Worm (Caenorhabditis elegans) whole organism, L1 larva: ENCODE measurements around the gene swsn-7.

Experiments
- C04F5.9 ChIP-seq: sonication (generic microtip); optimal IDR thresholded peaks from 2 replicates; lab custom pipeline; 2016; ENCODE audit warnings: missing genetic modification characterization, missing compliant biosample characterization
- C16A3.4 ChIP-seq: fragments of 150-350 bp; optimal IDR thresholded peaks from 2 replicates; lab custom pipeline; 2014; ENCODE audit warnings: missing biosample characterization, missing genetic modification characterization
- F16B12.6 ChIP-seq: fragments of 150-350 bp; optimal IDR thresholded peaks from 2 replicates; lab custom pipeline; 2014; ENCODE audit warnings: missing biosample characterization, missing genetic modification characterization
- alr-1 ChIP-seq: fragments of 200-800 bp; sonication (Bioruptor generic); optimal IDR thresholded peaks from 2 replicates; lab custom pipeline; 2018; ENCODE audit warnings: borderline replicate concordance, mild to moderate bottlenecking, missing genetic modification characterization, missing compliant biosample characterization
- aly-2 ChIP-seq: fragments of 150-350 bp; optimal IDR thresholded peaks from 2 replicates; lab custom pipeline; 2014; ENCODE audit warnings: missing biosample characterization, missing genetic modification characterization
- blmp-1 ChIP-seq: fragments of 150-350 bp; optimal IDR thresholded peaks from 2 replicates; lab custom pipeline; 2014; ENCODE audit warnings: missing biosample characterization, missing genetic modification characterization
- ceh-63 ChIP-seq: fragments of 200-800 bp; sonication (Bioruptor generic); optimal IDR thresholded peaks from 2 replicates; lab custom pipeline; 2018; ENCODE audit warnings: mild to moderate bottlenecking, missing genetic modification characterization, missing compliant biosample characterization
- ceh-82 ChIP-seq, 3 experiments: fragments of 150-350 bp in 1 of 3; sonication (generic microtip) in 2 of 3; optimal IDR thresholded peaks; 2 replicates each; lab custom pipeline; 2014 to 2017; ENCODE audit warnings: missing biosample characterization in 3 of 3, missing genetic modification characterization in 3 of 3
- ceh-90 ChIP-seq: sonication (generic microtip); optimal IDR thresholded peaks from 2 replicates; lab custom pipeline; 2016; ENCODE audit warnings: missing genetic modification characterization, missing compliant biosample characterization
- dpl-1 ChIP-seq, 3 experiments: fragments of 150-350 bp in 2 of 3; sonication (generic microtip) in 1 of 3; optimal IDR thresholded peaks; 2 replicates each; lab custom pipeline; 2014 to 2017; ENCODE audit warnings: missing biosample characterization in 3 of 3, missing genetic modification characterization in 3 of 3, missing genetic modification reagents in 3 of 3
- efl-1 ChIP-seq, 4 experiments: fragments of 150-350 bp; optimal IDR thresholded peaks in 3 of 4; peaks in 1 of 4; 1 replicate in 1 of 4; 2 replicates in 3 of 4; lab custom pipeline; 2014; ENCODE audit warnings: missing biosample characterization in 2 of 4, missing genetic modification characterization in 2 of 4, missing genetic modification reagents in 2 of 4
- ets-5 ChIP-seq: fragments of 200-800 bp; sonication (Bioruptor generic); IDR thresholded peaks from 2 replicates; pipeline ENCODE4 v1.3.6; 2022; ENCODE audit warnings: missing genetic modification characterization, missing compliant biosample characterization
- fkh-4 ChIP-seq: sonication (generic microtip); optimal IDR thresholded peaks from 2 replicates; lab custom pipeline; 2016; ENCODE audit warnings: missing compliant biosample characterization, missing genetic modification characterization, borderline replicate concordance
- grh-1 ChIP-seq: fragments of 200-800 bp; sonication (Bioruptor generic); IDR thresholded peaks from 2 replicates; pipeline ENCODE4 v1.3.6; 2022; ENCODE audit warnings: missing genetic modification reagents, missing genetic modification characterization, missing compliant biosample characterization
- hlh-17 ChIP-seq: fragments of 200-800 bp; sonication (Bioruptor generic); optimal IDR thresholded peaks from 2 replicates; lab custom pipeline; 2018; ENCODE audit warnings: missing genetic modification characterization, mild to moderate bottlenecking, missing compliant biosample characterization, moderate library complexity, borderline replicate concordance
- isw-1 ChIP-seq: fragments of 200-800 bp; sonication (Bioruptor generic); IDR thresholded peaks from 2 replicates; pipeline ENCODE4 v1.3.6; 2022; ENCODE audit warnings: missing genetic modification characterization, missing compliant biosample characterization
- lin-14 ChIP-seq: fragments of 200-800 bp; sonication (Bioruptor generic); optimal IDR thresholded peaks from 2 replicates; lab custom pipeline; 2018; ENCODE audit warnings: mild to moderate bottlenecking, missing genetic modification characterization, moderate library complexity, missing compliant biosample characterization
- lin-15B ChIP-seq: fragments of 150-350 bp; sonication (generic microtip); optimal IDR thresholded peaks from 3 replicates; lab custom pipeline; 2014; ENCODE audit warnings: missing biosample characterization, missing genetic modification characterization
- lin-39 ChIP-seq: fragments of 150-350 bp; optimal IDR thresholded peaks from 2 replicates; lab custom pipeline; 2014; ENCODE audit warnings: missing biosample characterization, missing genetic modification reagents, missing genetic modification characterization
- lir-3 ChIP-seq: sonication (generic microtip); optimal IDR thresholded peaks from 2 replicates; lab custom pipeline; 2016; ENCODE audit warnings: mild to moderate bottlenecking, missing genetic modification characterization, moderate library complexity, missing compliant biosample characterization; ENCODE audit not compliant: poor library complexity
- lsy-2 ChIP-seq, 2 experiments: fragments of 150-350 bp; optimal IDR thresholded peaks; 2 replicates each; lab custom pipeline; 2014; ENCODE audit warnings: missing biosample characterization in 2 of 2, missing genetic modification characterization in 2 of 2
- mab-9 ChIP-seq: fragments of 200-800 bp; sonication (Bioruptor generic); IDR thresholded peaks from 2 replicates; pipeline ENCODE4 v1.3.6; 2022; ENCODE audit warnings: missing genetic modification reagents, missing genetic modification characterization, missing compliant biosample characterization
- mdl-1 ChIP-seq, 2 experiments: fragments of 150-350 bp; optimal IDR thresholded peaks; 2 replicates each; lab custom pipeline; 2014 to 2017; ENCODE audit warnings: missing biosample characterization in 2 of 2, missing genetic modification characterization in 2 of 2, inconsistent platforms in 1 of 2
- mef-2 ChIP-seq: fragments of 150-350 bp; optimal IDR thresholded peaks from 2 replicates; lab custom pipeline; 2014; ENCODE audit warnings: missing biosample characterization, missing genetic modification characterization
- nhr-11 ChIP-seq: fragments of 150-350 bp; optimal IDR thresholded peaks from 2 replicates; lab custom pipeline; 2014; ENCODE audit warnings: missing biosample characterization, missing genetic modification characterization
- nhr-12 ChIP-seq: sonication (generic microtip); optimal IDR thresholded peaks from 2 replicates; lab custom pipeline; 2017; ENCODE audit warnings: missing biosample characterization, missing genetic modification characterization
- nhr-19 ChIP-seq: fragments of 200-800 bp; sonication (Bioruptor generic); conservative IDR thresholded peaks from 2 replicates; pipeline ENCODE4 v1.3.6; 2022; ENCODE audit warnings: missing genetic modification characterization, missing compliant biosample characterization
- nhr-20 ChIP-seq: sonication (generic microtip); optimal IDR thresholded peaks from 2 replicates; lab custom pipeline; 2016; ENCODE audit warnings: mild to moderate bottlenecking, missing genetic modification characterization, missing compliant biosample characterization
- nhr-47 ChIP-seq: sonication (generic microtip); optimal IDR thresholded peaks from 2 replicates; lab custom pipeline; 2016; ENCODE audit warnings: mild to moderate bottlenecking, missing genetic modification characterization, moderate library complexity, missing compliant biosample characterization
- nhr-76 ChIP-seq: sonication (generic microtip); optimal IDR thresholded peaks from 2 replicates; lab custom pipeline; 2017; ENCODE audit warnings: missing biosample characterization, missing genetic modification characterization
- nhr-85 ChIP-seq: sonication (generic microtip); peaks from one replicate; lab custom pipeline; 2016; ENCODE audit warnings: missing genetic modification characterization, inconsistent platforms, missing compliant biosample characterization
- pax-3 ChIP-seq: fragments of 200-800 bp; sonication (Bioruptor generic); optimal IDR thresholded peaks from 2 replicates; lab custom pipeline; 2018; ENCODE audit warnings: mild to moderate bottlenecking, missing genetic modification characterization, moderate library complexity, missing compliant biosample characterization
- skn-1 ChIP-seq: fragments of 150-350 bp; optimal IDR thresholded peaks from 2 replicates; lab custom pipeline; 2014; ENCODE audit warnings: missing biosample characterization, missing genetic modification characterization
- snpc-4 ChIP-seq: fragments of 150-350 bp; optimal IDR thresholded peaks from 2 replicates; lab custom pipeline; 2014; ENCODE audit warnings: missing biosample characterization, missing genetic modification characterization
- snu-23 ChIP-seq: sonication (generic microtip); optimal IDR thresholded peaks from 2 replicates; lab custom pipeline; 2016; ENCODE audit warnings: missing genetic modification characterization, missing compliant biosample characterization
- swsn-7 ChIP-seq: sonication (generic microtip); optimal IDR thresholded peaks from 2 replicates; lab custom pipeline; 2016; ENCODE audit warnings: missing genetic modification characterization, missing compliant biosample characterization
- tbx-2 ChIP-seq: sonication (generic microtip); optimal IDR thresholded peaks from 2 replicates; lab custom pipeline; 2016; ENCODE audit warnings: missing genetic modification characterization, missing compliant biosample characterization
- tlp-1 ChIP-seq: fragments of 150-350 bp; optimal IDR thresholded peaks from 2 replicates; lab custom pipeline; 2014; ENCODE audit warnings: missing biosample characterization, missing genetic modification characterization
- unc-130 ChIP-seq: fragments of 150-350 bp; optimal IDR thresholded peaks from 2 replicates; lab custom pipeline; 2017; ENCODE audit warnings: missing biosample characterization, missing genetic modification characterization, inconsistent platforms
- unc-30 ChIP-seq: sonication (generic microtip); optimal IDR thresholded peaks from 2 replicates; lab custom pipeline; 2017; ENCODE audit warnings: missing biosample characterization, missing genetic modification characterization
- xbp-1 ChIP-seq: sonication (generic microtip); optimal IDR thresholded peaks from 2 replicates; lab custom pipeline; 2016; ENCODE audit warnings: missing genetic modification characterization, missing compliant biosample characterization
- zag-1 ChIP-seq: fragments of 150-350 bp; optimal IDR thresholded peaks from 2 replicates; lab custom pipeline; 2014; ENCODE audit warnings: missing biosample characterization, missing genetic modification characterization
- ztf-11 ChIP-seq, 2 experiments: sonication (generic microtip); optimal IDR thresholded peaks; 2 replicates each; lab custom pipeline; 2016 to 2017; ENCODE audit warnings: missing genetic modification characterization in 2 of 2, missing biosample characterization in 1 of 2, missing compliant biosample characterization in 1 of 2

swsn-7 gene

DNA sequence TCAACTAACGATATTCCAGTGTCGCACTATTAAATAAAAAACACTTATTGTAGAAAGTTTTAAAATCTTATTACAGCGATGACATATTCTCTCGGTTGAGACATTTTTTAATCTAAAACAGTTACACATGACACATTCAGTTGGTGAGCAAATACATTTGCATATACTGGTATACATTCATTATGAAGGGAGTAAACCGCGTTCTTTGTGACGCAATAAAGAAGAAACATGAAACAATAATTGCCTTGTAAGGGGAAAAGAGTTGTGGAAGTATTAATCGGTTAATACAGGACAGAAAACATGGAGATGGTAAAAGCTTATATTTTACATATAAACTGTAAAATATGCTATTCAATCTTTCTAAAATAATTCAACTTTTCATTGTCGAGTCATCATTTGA is 23.8 kb upstream of the swsn-7 start:
- no peak for TF ChIP-seq ceh-90
- TF ChIP-seq lir-3 (tag; lab: Kevin White, UChicago), result no peak
- no peak for TF ChIP-seq nhr-85
- no peak for TF ChIP-seq pax-3 (tag; lab: Kevin White, UChicago)
- TF ChIP-seq nhr-12 (tag; lab: Kevin White, UChicago), result no peak
- no peak for TF ChIP-seq nhr-47 (tag; lab: Kevin White, UChicago)
- no peak for TF ChIP-seq mdl-1 (tag; optimal IDR thresholded peaks at IDR 0.05; lab: Kevin White, UChicago)
- TF ChIP-seq ceh-63, result no peak
- TF ChIP-seq nhr-76 (tag; lab: Kevin White, UChicago), result no peak
- TF ChIP-seq mab-9 (GFP tag; lab: Robert Waterston, UW), result no peak
- TF ChIP-seq xbp-1 (tag; lab: Kevin White, UChicago), result no peak

DNA sequence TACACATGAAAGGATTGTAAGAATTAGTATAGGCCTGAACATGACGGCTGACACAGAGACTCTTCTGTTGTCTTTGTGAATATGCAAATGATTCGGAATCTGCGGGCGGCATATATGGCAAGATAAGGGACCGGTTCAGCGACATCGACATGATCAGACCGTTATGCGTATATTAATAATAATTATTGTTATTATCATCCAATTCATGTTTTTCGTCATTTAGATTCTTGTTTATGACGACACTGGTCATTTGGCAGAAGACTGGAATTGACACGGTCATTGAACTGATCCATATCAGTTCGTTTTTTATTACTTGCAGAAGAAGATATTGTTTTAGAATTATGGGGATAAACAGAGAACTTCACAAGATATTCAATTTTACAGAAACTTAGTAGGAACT is 22.9 kb upstream of the swsn-7 start, which contains the start of gene mtre-1:
Gene mtre-1, minus strand, starts transcription at position 101 of the 400 bp plus-strand sequence.
- TF ChIP-seq ceh-82 (tag; optimal IDR thresholded peaks at IDR 0.05; lab: Kevin White, UChicago) (no peak), unc-130 (tag; lab: Kevin White, UChicago) (no peak)

DNA sequence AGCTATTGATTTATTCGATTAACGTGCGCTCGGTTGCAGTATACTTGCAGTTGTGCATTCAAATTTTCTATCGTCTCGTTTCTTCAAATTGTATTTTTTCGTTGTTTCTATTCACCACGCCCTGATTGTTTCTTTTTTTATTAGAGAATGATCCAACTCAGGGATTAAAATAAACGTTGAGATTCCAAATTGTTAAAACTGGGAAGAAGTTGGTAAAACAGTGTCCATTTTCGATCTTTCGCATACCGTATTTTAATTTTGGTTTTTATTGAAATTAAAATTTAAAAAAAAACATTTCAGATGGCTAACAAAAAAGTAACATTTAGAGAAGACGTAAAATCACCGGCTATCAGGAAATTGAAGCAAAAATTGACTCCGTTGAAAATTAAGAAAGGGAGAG is 19.7 kb upstream of the swsn-7 start, which contains the start of gene apn-1:
Gene apn-1, plus strand, starts transcription at position 301 of the 400 bp plus-strand sequence.
- TF ChIP-seq zag-1 (tag; lab: Kevin White, UChicago) (no peak), lir-3 (tag; lab: Kevin White, UChicago) (no peak), fkh-4 (tag; lab: Kevin White, UChicago) (no peak), blmp-1 (tag; lab: Kevin White, UChicago) (no peak), pax-3 (tag; lab: Kevin White, UChicago) (no peak), lin-14 (GFP tag; lab: Kevin White, UChicago) (no peak), nhr-20 (tag; lab: Kevin White, UChicago) (no peak), isw-1 (no peak), efl-1 (optimal IDR thresholded peaks at IDR 0.05; lab: Kevin White, UChicago) (no peak), efl-1 (GFP tag; optimal IDR thresholded peaks at IDR 0.05 in 1 of 2; lab: Kevin White, UChicago) (no peak), aly-2 (tag; lab: Kevin White, UChicago) (no peak), grh-1 (GFP tag; lab: Robert Waterston, UW) (no peak), snpc-4 (tag; lab: Kevin White, UChicago) (no peak), snu-23 (GFP tag; lab: Kevin White, UChicago) (no peak), mdl-1 (tag; optimal IDR thresholded peaks at IDR 0.05; lab: Kevin White, UChicago) (no peak), nhr-19 (GFP tag; lab: Robert Waterston, UW) (no peak), lin-39 (tag; lab: Kevin White, UChicago) (no peak), ztf-11 (tag; optimal IDR thresholded peaks at IDR 0.05; lab: Kevin White, UChicago) (no peak), nhr-11 (tag; lab: Kevin White, UChicago) (no peak), alr-1 (tag; lab: Kevin White, UChicago) (no peak)

DNA sequence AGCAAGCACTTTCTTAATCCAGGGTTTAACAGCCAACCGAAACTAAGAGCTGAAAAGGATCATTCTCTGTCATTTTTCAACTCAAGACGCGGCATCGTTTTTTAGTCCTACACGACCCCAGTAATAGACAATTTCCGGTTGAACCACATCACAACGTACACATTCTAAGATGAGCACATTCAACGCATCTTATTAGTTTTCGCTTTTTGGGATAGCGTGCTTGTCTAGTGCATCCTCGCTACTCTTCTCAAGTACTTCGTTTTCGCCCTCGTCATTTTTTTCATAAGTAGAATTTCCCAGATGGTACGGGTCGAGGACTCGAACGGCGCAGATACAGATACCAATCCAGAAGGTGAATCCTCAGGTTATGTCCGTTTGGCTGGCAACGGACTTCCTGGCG is 14.7 kb upstream of the swsn-7 start, which contains the start of gene T05H10.1:
Gene T05H10.1, plus strand, starts transcription at position 301 of the 400 bp plus-strand sequence.
- TF ChIP-seq ets-5 (GFP tag; lab: Robert Waterston, UW) (no peak), F16B12.6 (tag; lab: Kevin White, UChicago) (no peak), mef-2 (tag; lab: Kevin White, UChicago) (no peak), nhr-20 (tag; lab: Kevin White, UChicago) (no peak), dpl-1 (GFP tag; optimal IDR thresholded peaks at IDR 0.05; lab: Kevin White, UChicago) (no peak)
- TF ChIP-seq, all 84 proteins: peak for 0

DNA sequence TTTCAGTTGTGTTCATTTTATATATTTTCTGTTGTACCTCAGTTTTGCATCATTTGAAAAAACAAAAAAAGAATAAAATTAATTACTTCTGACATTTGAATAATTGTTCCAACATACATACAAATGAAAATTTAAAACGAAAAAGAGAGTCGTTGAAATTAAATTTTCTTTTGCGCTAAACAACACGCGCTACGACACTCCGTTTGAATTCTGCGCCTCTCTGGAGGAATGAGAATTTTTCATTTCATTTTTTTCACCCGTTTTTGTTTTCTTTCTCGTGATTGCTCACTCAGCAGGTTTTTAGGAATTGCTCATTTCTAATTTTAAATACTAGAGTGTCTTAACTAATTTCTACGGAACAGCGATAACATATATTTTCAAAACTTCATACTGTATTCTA is 14.1 kb upstream of the swsn-7 start:
- TF ChIP-seq tlp-1 (tag; lab: Kevin White, UChicago) (no peak), mef-2 (tag; lab: Kevin White, UChicago) (no peak), ceh-90 (no peak), lin-14 (GFP tag; lab: Kevin White, UChicago) (peak; percentile 30), lir-3 (tag; lab: Kevin White, UChicago) (peak; percentile 42), hlh-17 (GFP tag; lab: Kevin White, UChicago) (no peak), snpc-4 (tag; lab: Kevin White, UChicago) (no peak), lin-15B (peak; percentile 72), isw-1 (no peak; the same call in 1 of the 2 replicates), tbx-2 (tag; lab: Kevin White, UChicago) (no peak), C04F5.9 (tag; lab: Kevin White, UChicago) (no peak), skn-1 (tag; lab: Kevin White, UChicago) (peak; percentile 21), unc-30 (tag; lab: Kevin White, UChicago) (no peak), nhr-11 (tag; lab: Kevin White, UChicago) (no peak), swsn-7 (tag; lab: Kevin White, UChicago) (peak; percentile 48), C16A3.4 (tag; lab: Kevin White, UChicago) (peak; percentile 18), lsy-2 (tag; optimal IDR thresholded peaks at IDR 0.05; lab: Kevin White, UChicago) (peak; percentile 65 to 74), efl-1 (optimal IDR thresholded peaks at IDR 0.05; lab: Kevin White, UChicago) (peak; percentile 21 to 38), efl-1 (GFP tag; optimal IDR thresholded peaks at IDR 0.05 in 1 of 2; lab: Kevin White, UChicago) (peak; percentile 47 to 68), aly-2 (tag; lab: Kevin White, UChicago) (no peak)
